Worm (Caenorhabditis elegans) whole organism, L2 larva: ENCODE results near the gene jmjd-3.2.
A peak's percentile ranks its signal among the peaks of the same experiment; 100 is the strongest.

Experiments
- C34F6.9 ChIP-seq: fragments of 150-350 bp; optimal IDR thresholded peaks from 2 replicates; lab custom pipeline; 2014; ENCODE audit warnings: missing biosample characterization, missing genetic modification characterization
- F13H6.1 ChIP-seq: sonication (generic microtip); optimal IDR thresholded peaks from 2 replicates; lab custom pipeline; 2016; ENCODE audit warnings: missing genetic modification characterization, missing compliant biosample characterization
- R02D3.7 ChIP-seq: fragments of 150-350 bp; optimal IDR thresholded peaks from 2 replicates; lab custom pipeline; 2014; ENCODE audit warnings: missing biosample characterization, missing genetic modification characterization
- Y55F3AM.14 ChIP-seq: fragments of 200-800 bp; sonication (Bioruptor generic); optimal IDR thresholded peaks from 2 replicates; lab custom pipeline; 2018; ENCODE audit warnings: mild to moderate bottlenecking, missing genetic modification characterization, missing compliant biosample characterization
- ZK546.5 ChIP-seq: sonication (generic microtip); optimal IDR thresholded peaks from 2 replicates; lab custom pipeline; 2017; ENCODE audit warnings: missing biosample characterization, missing genetic modification characterization
- alr-1 ChIP-seq: fragments of 150-350 bp; optimal IDR thresholded peaks from 2 replicates; lab custom pipeline; 2014; ENCODE audit warnings: missing biosample characterization, missing genetic modification characterization
- aly-2 ChIP-seq: fragments of 150-350 bp; optimal IDR thresholded peaks from 2 replicates; lab custom pipeline; 2014; ENCODE audit warnings: missing biosample characterization, missing genetic modification characterization
- ama-1 ChIP-seq: fragments of 150-350 bp; optimal IDR thresholded peaks from 2 replicates; lab custom pipeline; 2018; ENCODE audit warnings: inconsistent platforms
- blmp-1 ChIP-seq: sonication (generic microtip); optimal IDR thresholded peaks from 2 replicates; lab custom pipeline; 2017; ENCODE audit warnings: missing genetic modification characterization, mild to moderate bottlenecking, missing compliant biosample characterization, antibody characterized with exemption, moderate library complexity; ENCODE audit not compliant: insufficient read depth
- ceh-16 ChIP-seq: fragments of 150-350 bp; optimal IDR thresholded peaks from 2 replicates; lab custom pipeline; 2014; ENCODE audit warnings: missing biosample characterization, missing genetic modification characterization
- ceh-82 ChIP-seq: fragments of 150-350 bp; optimal IDR thresholded peaks from 2 replicates; lab custom pipeline; 2014; ENCODE audit warnings: missing biosample characterization, missing genetic modification characterization
- crh-2 ChIP-seq: sonication (generic microtip); optimal IDR thresholded peaks from 2 replicates; lab custom pipeline; 2017; ENCODE audit warnings: missing biosample characterization, missing genetic modification characterization
- dmd-4 ChIP-seq: sonication (generic microtip); optimal IDR thresholded peaks from 2 replicates; lab custom pipeline; 2017; ENCODE audit warnings: missing biosample characterization, missing genetic modification characterization
- egl-27 ChIP-seq: sonication (generic microtip); optimal IDR thresholded peaks from 3 replicates; lab custom pipeline; 2017; ENCODE audit warnings: missing biosample characterization, missing genetic modification reagents, missing genetic modification characterization
- elt-1 ChIP-seq: fragments of 150-350 bp; optimal IDR thresholded peaks from 2 replicates; lab custom pipeline; 2014; ENCODE audit warnings: missing biosample characterization, missing genetic modification characterization
- elt-3 ChIP-seq: sonication (generic microtip); optimal IDR thresholded peaks from 2 replicates; lab custom pipeline; 2017; ENCODE audit warnings: missing biosample characterization, missing genetic modification characterization
- fos-1 ChIP-seq: fragments of 150-350 bp; optimal IDR thresholded peaks from 2 replicates; lab custom pipeline; 2014; ENCODE audit warnings: missing biosample characterization, missing genetic modification characterization
- gmeb-1 ChIP-seq: fragments of 150-350 bp; optimal IDR thresholded peaks from 2 replicates; lab custom pipeline; 2014; ENCODE audit warnings: missing biosample characterization, missing genetic modification characterization
- lin-11 ChIP-seq: fragments of 150-350 bp; sonication (generic microtip); optimal IDR thresholded peaks from 2 replicates; lab custom pipeline; 2014; ENCODE audit warnings: missing biosample characterization, missing genetic modification characterization, inconsistent platforms, mixed read lengths
- lin-13 ChIP-seq: fragments of 150-350 bp; optimal IDR thresholded peaks from 2 replicates; lab custom pipeline; 2014; ENCODE audit warnings: missing biosample characterization, missing genetic modification reagents, missing genetic modification characterization
- lin-39 ChIP-seq: fragments of 150-350 bp; optimal IDR thresholded peaks from 2 replicates; lab custom pipeline; 2014; ENCODE audit warnings: missing biosample characterization, missing genetic modification reagents, missing genetic modification characterization
- mab-5 ChIP-seq: fragments of 150-350 bp; optimal IDR thresholded peaks from 2 replicates; lab custom pipeline; 2014; ENCODE audit warnings: missing biosample characterization, missing genetic modification characterization
- mdl-1 ChIP-seq, 2 experiments: fragments of 150-350 bp in 1 of 2; sonication (generic microtip) in 1 of 2; optimal IDR thresholded peaks; 2 replicates each; lab custom pipeline; 2017; ENCODE audit warnings: missing biosample characterization in 2 of 2, missing genetic modification characterization in 2 of 2
- nhr-10 ChIP-seq: sonication (generic microtip); optimal IDR thresholded peaks from 2 replicates; lab custom pipeline; 2017; ENCODE audit warnings: missing biosample characterization, missing genetic modification characterization
- nhr-11 ChIP-seq: fragments of 150-350 bp; optimal IDR thresholded peaks from 2 replicates; lab custom pipeline; 2014; ENCODE audit warnings: missing biosample characterization, missing genetic modification characterization
- nhr-12 ChIP-seq: fragments of 150-350 bp; optimal IDR thresholded peaks from 2 replicates; lab custom pipeline; 2014; ENCODE audit warnings: missing biosample characterization, missing genetic modification characterization
- nhr-129 ChIP-seq: fragments of 150-350 bp; optimal IDR thresholded peaks from 2 replicates; lab custom pipeline; 2014; ENCODE audit warnings: missing biosample characterization, missing genetic modification characterization
- nhr-21 ChIP-seq: fragments of 150-350 bp; optimal IDR thresholded peaks from 2 replicates; lab custom pipeline; 2014; ENCODE audit warnings: missing biosample characterization, missing genetic modification characterization
- nhr-237 ChIP-seq: fragments of 150-350 bp; optimal IDR thresholded peaks from 2 replicates; lab custom pipeline; 2014; ENCODE audit warnings: missing biosample characterization, missing genetic modification characterization
- nhr-25 ChIP-seq: fragments of 150-350 bp; sonication (generic microtip); optimal IDR thresholded peaks from 3 replicates; lab custom pipeline; 2014; ENCODE audit warnings: missing biosample characterization, missing genetic modification characterization
- nhr-77 ChIP-seq: fragments of 150-350 bp; optimal IDR thresholded peaks from 2 replicates; lab custom pipeline; 2014; ENCODE audit warnings: missing biosample characterization, missing genetic modification characterization
- skn-1 ChIP-seq: sonication (generic microtip); optimal IDR thresholded peaks from 2 replicates; lab custom pipeline; 2017; ENCODE audit warnings: missing biosample characterization, missing genetic modification characterization
- sma-3 ChIP-seq: sonication (generic microtip); optimal IDR thresholded peaks from 2 replicates; lab custom pipeline; 2016; ENCODE audit warnings: missing genetic modification reagents, missing genetic modification characterization, missing compliant biosample characterization
- sma-9 ChIP-seq, 2 experiments: fragments of 150-350 bp in 1 of 2; sonication (generic microtip) in 1 of 2; optimal IDR thresholded peaks; 2 replicates each; lab custom pipeline; 2014 to 2016; ENCODE audit warnings: missing genetic modification characterization in 2 of 2, mild to moderate bottlenecking in 1 of 2, missing biosample characterization in 1 of 2, missing compliant biosample characterization in 1 of 2, missing genetic modification reagents in 1 of 2, moderate library complexity in 1 of 2
- snpc-4 ChIP-seq: fragments of 150-350 bp; optimal IDR thresholded peaks from 2 replicates; lab custom pipeline; 2014; ENCODE audit warnings: missing biosample characterization, missing genetic modification characterization
- unc-39 ChIP-seq: fragments of 150-350 bp; optimal IDR thresholded peaks from 2 replicates; lab custom pipeline; 2014; ENCODE audit warnings: missing biosample characterization, missing genetic modification characterization
- unc-62 ChIP-seq: fragments of 150-350 bp; optimal IDR thresholded peaks from 2 replicates; lab custom pipeline; 2014; ENCODE audit warnings: missing biosample characterization, missing genetic modification reagents, missing genetic modification characterization
- zag-1 ChIP-seq: fragments of 150-350 bp; optimal IDR thresholded peaks from 2 replicates; lab custom pipeline; 2014; ENCODE audit warnings: missing biosample characterization, missing genetic modification characterization
- ztf-1 ChIP-seq: fragments of 200-800 bp; sonication (Bioruptor generic); conservative IDR thresholded peaks from 2 replicates; pipeline ENCODE4 v1.3.6; 2022; ENCODE audit warnings: missing genetic modification characterization, missing compliant biosample characterization
- ztf-11 ChIP-seq: sonication (generic microtip); optimal IDR thresholded peaks from 2 replicates; lab custom pipeline; 2017; ENCODE audit warnings: missing biosample characterization, missing genetic modification characterization
- ztf-4 ChIP-seq: fragments of 150-350 bp; optimal IDR thresholded peaks from 2 replicates; lab custom pipeline; 2014; ENCODE audit warnings: missing biosample characterization, missing genetic modification characterization

The jmjd-3.2 gene

DNA sequence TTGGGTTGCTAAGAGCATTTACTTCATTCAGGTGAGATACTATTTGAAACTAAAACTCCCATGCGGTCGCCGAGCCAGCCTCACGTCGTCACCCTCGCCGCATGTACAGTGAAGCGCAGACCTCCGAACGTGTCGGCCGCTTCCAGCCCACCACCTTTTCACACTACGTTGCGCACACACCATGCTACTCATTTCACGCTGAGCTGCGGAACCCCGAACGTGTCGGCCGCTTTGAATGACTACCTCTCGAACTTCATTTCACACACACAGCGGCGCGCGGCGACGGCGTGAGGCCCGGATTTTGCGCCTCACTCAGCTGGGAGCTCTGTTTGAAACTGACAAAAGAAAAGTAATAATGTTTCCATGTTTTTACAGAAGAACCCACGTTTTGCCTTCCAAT, 33.6 kb downstream of the jmjd-3.2 start:
- no peak for TF ChIP-seq lin-39
- peak; percentile 70 for TF ChIP-seq snpc-4
- TF ChIP-seq, all 48 proteins: peak for 1

DNA sequence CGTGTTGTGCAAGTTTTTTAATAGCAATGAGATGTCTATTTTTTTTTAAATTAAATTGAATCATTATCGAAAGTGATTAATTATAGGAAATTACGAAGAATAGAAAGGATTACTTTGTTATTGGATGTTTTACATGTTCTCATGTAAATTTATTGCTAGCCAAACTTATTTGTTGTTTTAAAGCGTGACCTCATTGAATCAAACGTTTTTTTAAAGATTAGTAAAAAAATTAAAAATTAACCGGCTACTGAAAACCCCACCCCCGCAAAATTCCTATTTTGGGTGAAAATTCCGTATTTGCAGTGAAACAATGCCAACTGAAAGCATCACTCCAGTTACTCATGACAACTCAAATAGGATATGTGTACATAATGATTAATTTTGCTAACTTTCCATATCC, 36.8 kb downstream of the jmjd-3.2 start, which contains the start of gene M163.8:
Gene M163.8, plus strand, starts transcription at position 301 of the 400 bp plus-strand sequence.
- no peak for TF ChIP-seq Y55F3AM.14 (GFP tag; lab: Kevin White, UChicago)
- no peak for TF ChIP-seq mab-5 (tag; lab: Kevin White, UChicago)
- TF ChIP-seq egl-27: no peak

DNA sequence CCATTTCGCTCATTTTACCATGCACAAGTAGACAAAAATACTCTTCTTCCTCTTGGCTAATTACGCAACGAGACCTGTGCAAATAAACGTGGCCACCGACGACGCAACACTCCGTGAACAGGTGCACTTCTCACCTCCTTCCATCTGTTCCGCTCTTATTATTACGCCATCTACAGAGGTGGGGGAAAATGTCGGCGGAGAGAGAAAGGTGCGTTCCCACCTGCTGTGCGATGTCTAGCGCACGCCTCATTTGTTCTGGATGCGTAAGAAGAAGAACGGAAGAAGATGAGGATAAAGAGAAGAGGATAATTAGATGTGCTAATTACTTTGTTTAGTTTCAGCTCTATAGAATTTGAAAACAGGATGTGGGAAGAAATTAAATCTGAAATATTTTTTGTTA, 38.5 kb downstream of the jmjd-3.2 start:
- TF ChIP-seq ceh-82 (tag; lab: Kevin White, UChicago): no peak
- TF ChIP-seq lin-13: no peak
- no peak for TF ChIP-seq ztf-11 (tag; lab: Kevin White, UChicago)
- TF ChIP-seq zag-1 (tag; lab: Kevin White, UChicago): no peak
- TF ChIP-seq elt-3 (tag; lab: Kevin White, UChicago): no peak
- no peak for TF ChIP-seq unc-39 (tag; lab: Kevin White, UChicago)
- no peak for TF ChIP-seq egl-27
- no peak for TF ChIP-seq aly-2 (tag; lab: Kevin White, UChicago)
- no peak for TF ChIP-seq dmd-4 (tag; lab: Kevin White, UChicago)
- TF ChIP-seq R02D3.7 (tag; lab: Kevin White, UChicago): no peak
- TF ChIP-seq nhr-237 (tag; lab: Kevin White, UChicago): no peak
- TF ChIP-seq ztf-1: no peak
- no peak for TF ChIP-seq skn-1 (tag; lab: Kevin White, UChicago)
- no peak for TF ChIP-seq nhr-25 (tag; lab: Kevin White, UChicago)
- TF ChIP-seq nhr-12 (tag; lab: Kevin White, UChicago): no peak

DNA sequence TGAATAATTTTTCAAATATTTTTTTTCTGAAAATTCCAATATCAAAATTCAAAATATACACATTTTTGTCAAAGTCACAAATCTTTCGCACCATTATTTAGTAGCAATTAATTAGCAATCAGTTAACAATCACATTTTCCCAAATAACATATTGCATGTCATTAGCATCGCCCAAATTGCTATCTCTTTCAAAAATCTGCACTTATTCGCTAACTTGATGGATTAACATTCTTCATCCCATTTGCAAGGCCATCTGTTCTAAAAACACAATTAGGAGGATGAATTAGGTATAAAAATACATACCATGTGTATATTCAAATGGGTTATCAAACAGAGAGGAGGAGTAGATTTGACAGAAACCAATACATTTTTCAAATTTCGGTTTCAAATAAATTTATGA, 39.3 kb downstream of the jmjd-3.2 start:
- no peak for TF ChIP-seq unc-39 (tag; lab: Kevin White, UChicago)
- peak; percentile 51 for TF ChIP-seq nhr-25 (tag; lab: Kevin White, UChicago)
- peak; percentile 72 for TF ChIP-seq mab-5 (tag; lab: Kevin White, UChicago)
- TF ChIP-seq C34F6.9 (tag; lab: Kevin White, UChicago): no peak
- TF ChIP-seq alr-1 (tag; lab: Kevin White, UChicago): no peak
- TF ChIP-seq nhr-11 (tag; lab: Kevin White, UChicago): no peak
- peak; percentile 23 for TF ChIP-seq sma-9 (GFP tag; optimal IDR thresholded peaks at IDR 0.05; lab: Kevin White, UChicago)
- TF ChIP-seq sma-9 (tag; optimal IDR thresholded peaks at IDR 0.05; lab: Kevin White, UChicago): no peak
- no peak for TF ChIP-seq snpc-4
- TF ChIP-seq unc-62: no peak
- no peak for TF ChIP-seq lin-13
- no peak for TF ChIP-seq ama-1 (lab: Kevin White, UChicago)
- no peak for TF ChIP-seq nhr-10 (tag; lab: Kevin White, UChicago)
- TF ChIP-seq sma-3 (GFP tag; lab: Kevin White, UChicago): no peak
- TF ChIP-seq nhr-129: no peak
- peak; percentile 98 for TF ChIP-seq ceh-16 (tag; lab: Kevin White, UChicago)
- no peak for TF ChIP-seq F13H6.1 (tag; lab: Kevin White, UChicago)
- TF ChIP-seq nhr-12 (tag; lab: Kevin White, UChicago): no peak
- peak; percentile 87 for TF ChIP-seq lin-39
- no peak for TF ChIP-seq mdl-1 (tag; optimal IDR thresholded peaks at IDR 0.05; lab: Kevin White, UChicago)
- TF ChIP-seq Y55F3AM.14 (GFP tag; lab: Kevin White, UChicago): no peak
- TF ChIP-seq, all 48 proteins: peak for 5

DNA sequence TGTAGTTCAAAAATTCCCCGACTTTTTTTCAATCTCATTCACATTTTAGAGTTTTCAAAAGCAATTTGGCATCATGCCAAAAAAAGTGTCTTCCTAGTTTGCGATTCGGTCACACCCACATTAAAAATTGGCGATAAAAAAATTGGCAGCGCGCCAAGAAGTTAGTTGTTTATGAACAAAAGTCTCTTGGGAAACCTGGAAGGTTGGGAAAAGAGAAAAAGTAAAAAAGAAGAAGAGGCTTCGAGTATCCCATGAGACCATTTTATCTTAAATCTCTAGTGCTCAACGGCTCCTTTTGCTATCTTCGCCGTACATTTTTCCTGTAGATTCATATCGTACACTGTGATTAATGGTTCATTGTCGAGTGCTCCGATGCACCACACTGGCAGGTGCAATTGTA, 39.8 kb downstream of the jmjd-3.2 start:
- TF ChIP-seq nhr-129 (no peak), mab-5 (tag; lab: Kevin White, UChicago) (peak; percentile 35)

DNA sequence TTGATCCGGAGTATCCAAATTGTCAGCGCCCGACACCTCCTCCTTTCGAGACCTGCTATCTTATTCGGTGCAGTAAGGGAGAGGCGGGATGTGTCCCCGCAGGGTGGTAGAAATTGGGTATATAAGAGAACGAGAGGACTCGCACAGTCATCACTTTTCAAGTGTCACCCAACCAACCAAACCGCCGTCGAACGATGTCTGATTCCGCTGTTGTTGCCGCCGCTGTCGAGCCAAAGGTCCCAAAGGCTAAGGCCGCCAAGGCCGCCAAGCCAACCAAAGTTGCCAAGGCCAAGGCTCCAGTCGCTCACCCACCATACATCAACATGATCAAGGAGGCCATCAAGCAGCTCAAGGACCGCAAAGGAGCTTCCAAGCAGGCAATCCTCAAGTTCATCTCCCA, 41.9 kb downstream of the jmjd-3.2 start, which contains the start of gene his-24:
Gene his-24, plus strand, starts transcription at position 150 of the 400 bp plus-strand sequence.
- TF ChIP-seq C34F6.9 (tag; lab: Kevin White, UChicago) (peak; percentile 63), sma-9 (GFP tag; optimal IDR thresholded peaks at IDR 0.05; lab: Kevin White, UChicago) (peak; percentile 87), sma-9 (tag; optimal IDR thresholded peaks at IDR 0.05; lab: Kevin White, UChicago) (no peak), crh-2 (tag; lab: Kevin White, UChicago) (peak; percentile 75), elt-3 (tag; lab: Kevin White, UChicago) (no peak), ztf-4 (tag; lab: Kevin White, UChicago) (peak; percentile 11), fos-1 (tag; lab: Kevin White, UChicago) (peak; percentile 93), elt-1 (tag; lab: Kevin White, UChicago) (no peak), mdl-1 (tag; optimal IDR thresholded peaks at IDR 0.05; lab: Kevin White, UChicago) (peak in 1 of 2 experiments; percentile 32), gmeb-1 (peak; percentile 55), nhr-25 (tag; lab: Kevin White, UChicago) (peak; percentile 85), mab-5 (tag; lab: Kevin White, UChicago) (peak; percentile 50), ama-1 (lab: Kevin White, UChicago) (peak; percentile 26), nhr-12 (tag; lab: Kevin White, UChicago) (no peak), nhr-21 (tag; lab: Kevin White, UChicago) (peak; percentile 53), lin-11 (peak; percentile 53), ceh-82 (tag; lab: Kevin White, UChicago) (no peak), R02D3.7 (tag; lab: Kevin White, UChicago) (no peak), unc-39 (tag; lab: Kevin White, UChicago) (no peak), nhr-129 (peak; percentile 80), ceh-16 (tag; lab: Kevin White, UChicago) (peak; percentile 63), ZK546.5 (tag; lab: Kevin White, UChicago) (no peak), nhr-77 (tag; lab: Kevin White, UChicago) (no peak), blmp-1 (tag; lab: Kevin White, UChicago) (no peak), ztf-11 (tag; lab: Kevin White, UChicago) (no peak), skn-1 (tag; lab: Kevin White, UChicago) (no peak), egl-27 (peak; percentile 28)
